Worm (Caenorhabditis elegans) whole organism, L1 larva: ENCODE data around the gene myrf-1.

ENCODE experiments used
- aha-1 ChIP-seq: fragments of 150-350 bp; optimal IDR thresholded peaks from 2 replicates; lab custom pipeline; 2014; ENCODE audit warnings: missing biosample characterization, missing genetic modification characterization
- ces-1 ChIP-seq: fragments of 150-350 bp; optimal IDR thresholded peaks from 2 replicates; lab custom pipeline; 2014; ENCODE audit warnings: missing biosample characterization, missing genetic modification reagents, missing genetic modification characterization
- elt-3 ChIP-seq, 6 experiments: fragments of 150-350 bp in 1 of 6; sonication (generic microtip); optimal IDR thresholded peaks; 2 replicates each; lab custom pipeline; 2017 to 2018; ENCODE audit warnings: missing biosample characterization in 6 of 6, missing genetic modification characterization in 6 of 6, inconsistent platforms in 1 of 6
- lin-14 ChIP-seq: fragments of 200-800 bp; sonication (Bioruptor generic); optimal IDR thresholded peaks from 2 replicates; lab custom pipeline; 2018; ENCODE audit warnings: mild to moderate bottlenecking, missing genetic modification characterization, moderate library complexity, missing compliant biosample characterization
- lsy-2 ChIP-seq, 2 experiments: fragments of 150-350 bp; optimal IDR thresholded peaks; 2 replicates each; lab custom pipeline; 2014; ENCODE audit warnings: missing biosample characterization in 2 of 2, missing genetic modification characterization in 2 of 2
- mab-9 ChIP-seq: fragments of 200-800 bp; sonication (Bioruptor generic); IDR thresholded peaks from 2 replicates; pipeline ENCODE4 v1.3.6; 2022; ENCODE audit warnings: missing genetic modification reagents, missing genetic modification characterization, missing compliant biosample characterization
- mef-2 ChIP-seq: fragments of 150-350 bp; optimal IDR thresholded peaks from 2 replicates; lab custom pipeline; 2014; ENCODE audit warnings: missing biosample characterization, missing genetic modification characterization
- nhr-76 ChIP-seq: sonication (generic microtip); optimal IDR thresholded peaks from 2 replicates; lab custom pipeline; 2017; ENCODE audit warnings: missing biosample characterization, missing genetic modification characterization
- snpc-4 ChIP-seq: fragments of 150-350 bp; optimal IDR thresholded peaks from 2 replicates; lab custom pipeline; 2014; ENCODE audit warnings: missing biosample characterization, missing genetic modification characterization
- tbx-2 ChIP-seq: sonication (generic microtip); optimal IDR thresholded peaks from 2 replicates; lab custom pipeline; 2016; ENCODE audit warnings: missing genetic modification characterization, missing compliant biosample characterization
- unc-62 ChIP-seq: fragments of 150-350 bp; optimal IDR thresholded peaks from 2 replicates; lab custom pipeline; 2014; ENCODE audit warnings: missing biosample characterization, missing genetic modification reagents, missing genetic modification characterization
- zip-4 ChIP-seq: fragments of 200-800 bp; sonication (Bioruptor generic); optimal IDR thresholded peaks from 2 replicates; lab custom pipeline; 2018; ENCODE audit warnings: mild to moderate bottlenecking, missing genetic modification characterization, moderate library complexity, missing compliant biosample characterization
- ztf-11 ChIP-seq, 2 experiments: sonication (generic microtip); optimal IDR thresholded peaks; 2 replicates each; lab custom pipeline; 2016 to 2017; ENCODE audit warnings: missing genetic modification characterization in 2 of 2, missing biosample characterization in 1 of 2, missing compliant biosample characterization in 1 of 2

DNA sequence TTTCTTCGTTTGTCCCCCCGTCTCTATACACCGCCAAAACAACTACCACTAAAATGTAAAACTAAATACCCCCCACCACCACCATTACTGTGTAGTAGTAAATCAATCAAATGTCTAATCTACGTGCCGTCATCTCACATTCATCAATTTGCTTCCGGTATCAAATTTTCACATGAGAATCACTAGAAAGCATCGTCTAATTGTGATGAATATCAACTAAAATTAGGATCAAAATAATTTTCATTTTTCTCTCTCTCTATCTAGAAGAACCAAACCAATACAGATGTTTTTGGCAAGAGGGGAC lies 44.4 kb upstream of the myrf-1 start:
- TF ChIP-seq elt-3 (tag; optimal IDR thresholded peaks at IDR 0.05; lab: Kevin White, UChicago) (no peak), zip-4 (GFP tag; lab: Kevin White, UChicago) (peak; percentile 19), nhr-76 (tag; lab: Kevin White, UChicago) (no peak), snpc-4 (no peak), unc-62 (GFP tag; lab: Kevin White, UChicago) (no peak), lsy-2 (tag; optimal IDR thresholded peaks at IDR 0.05; lab: Kevin White, UChicago) (peak in 1 of 2 experiments; percentile 13), ces-1 (GFP tag; lab: Kevin White, UChicago) (no peak), mab-9 (GFP tag; lab: Robert Waterston, UW) (no peak), tbx-2 (tag; lab: Kevin White, UChicago) (no peak), aha-1 (tag; lab: Kevin White, UChicago) (no peak), ztf-11 (tag; optimal IDR thresholded peaks at IDR 0.05; lab: Kevin White, UChicago) (peak in 1 of 2 experiments; percentile 8), lin-14 (no peak), mef-2 (tag; lab: Kevin White, UChicago) (no peak)
